Worm (Caenorhabditis elegans): ENCODE measurements around the gene polh-1.

The polh-1 gene

ce11 chrIII:1984860-1985259 lies 34.8 kb upstream of the polh-1 start, which contains the start of gene Y39A3B.7:
Y39A3B.7 (minus strand) TSS chrIII:1984960.
- TF ChIP-seq hlh-30 (tag; optimal IDR thresholded peaks at IDR 0.05; ENCODE audit: insufficient read depth) (no peak), ceh-45 (GFP tag; IDR thresholded peaks at IDR 0.05) (no peak), ceh-18 (tag; optimal IDR thresholded peaks at IDR 0.05) (no peak), pros-1 (tag; optimal IDR thresholded peaks at IDR 0.05) (no peak), ceh-6 (GFP tag; optimal IDR thresholded peaks at IDR 0.05) (no peak), C38D4.7 (GFP tag; optimal IDR thresholded peaks at IDR 0.05) (no peak), ceh-34 (tag; optimal IDR thresholded peaks at IDR 0.05) (no peak), ttx-3 (tag; optimal IDR thresholded peaks at IDR 0.05) (no peak), pqm-1 (tag; optimal IDR thresholded peaks at IDR 0.05) (no peak), ceh-9 (tag; optimal IDR thresholded peaks at IDR 0.05) (no peak), hlh-13 (GFP tag; optimal IDR thresholded peaks at IDR 0.05) (no peak), fkh-6 (tag; optimal IDR thresholded peaks at IDR 0.05) (no peak), nfya-1 (tag; optimal IDR thresholded peaks at IDR 0.05) (no peak), rnt-1 (tag; optimal IDR thresholded peaks at IDR 0.05) (no peak), ceh-22 (tag; optimal IDR thresholded peaks at IDR 0.05) (no peak), C08G9.2 (tag; optimal IDR thresholded peaks at IDR 0.05) (no peak), hlh-15 (tag; optimal IDR thresholded peaks at IDR 0.05) (no peak), ceh-48 (tag; optimal IDR thresholded peaks at IDR 0.05) (no peak), K02D7.2 (tag; optimal IDR thresholded peaks at IDR 0.05) (no peak)

ce11 chrIII:1982597-1983244 lies 32.7 kb upstream of the polh-1 start, which contains the start of gene srd-66:
srd-66 (minus strand) TSS chrIII:1982647.
- no peak for TF ChIP-seq ceh-6 (GFP tag; optimal IDR thresholded peaks at IDR 0.05)
- TF ChIP-seq C08G9.2 (tag; optimal IDR thresholded peaks at IDR 0.05): no peak
- TF ChIP-seq pag-3 (tag; optimal IDR thresholded peaks at IDR 0.05; ENCODE audit: borderline replicate concordance): no peak
- TF ChIP-seq ceh-22 (tag; optimal IDR thresholded peaks at IDR 0.05): no peak
- no peak for TF ChIP-seq fax-1 (tag; optimal IDR thresholded peaks at IDR 0.05)
- no peak for TF ChIP-seq pax-1 (tag; optimal IDR thresholded peaks at IDR 0.05)
- TF ChIP-seq K09A11.1 (tag; optimal IDR thresholded peaks at IDR 0.05; ENCODE audit: insufficient read depth): no peak
- TF ChIP-seq odd-2 (tag; optimal IDR thresholded peaks at IDR 0.05): no peak
- TF ChIP-seq eyg-1 (tag; optimal IDR thresholded peaks at IDR 0.05): no peak

ce11 chrIII:1981467-1981866 lies 31.4 kb upstream of the polh-1 start:
- TF ChIP-seq nfya-1 (tag; optimal IDR thresholded peaks at IDR 0.05) (no peak), fkh-10 (GFP tag; optimal IDR thresholded peaks at IDR 0.05) (no peak), ceh-24 (tag; optimal IDR thresholded peaks at IDR 0.05) (no peak), nhr-232 (tag; optimal IDR thresholded peaks at IDR 0.05) (no peak), lin-11 (tag; optimal IDR thresholded peaks at IDR 0.05) (no peak), Y22D7AL.16 (tag; optimal IDR thresholded peaks at IDR 0.05) (no peak), ceh-48 (tag; optimal IDR thresholded peaks at IDR 0.05) (no peak), ets-4 (tag; optimal IDR thresholded peaks at IDR 0.05) (no peak), ceh-14 (tag; optimal IDR thresholded peaks at IDR 0.05) (no peak), C08G9.2 (tag; optimal IDR thresholded peaks at IDR 0.05) (no peak), zip-5 (tag; optimal IDR thresholded peaks at IDR 0.05) (no peak), che-1 (tag; optimal IDR thresholded peaks at IDR 0.05) (no peak), fkh-6 (tag; optimal IDR thresholded peaks at IDR 0.05) (no peak), ref-2 (tag; optimal IDR thresholded peaks at IDR 0.05) (no peak), unc-42 (tag; optimal IDR thresholded peaks at IDR 0.05) (no peak), odd-2 (tag; optimal IDR thresholded peaks at IDR 0.05) (no peak), gmeb-2 (tag; optimal IDR thresholded peaks at IDR 0.05) (no peak), ceh-6 (GFP tag; optimal IDR thresholded peaks at IDR 0.05) (no peak)

All from whole organism, late embryonic.